Worm (Caenorhabditis elegans): ENCODE results near the gene ZK180.6.

The ZK180.6 gene

ce11 chrIV:4513269-4513819, 11.5 kb downstream of the ZK180.6 start, which contains the start of gene sar-1 (continued):
- TF ChIP-seq unc-62 (GFP tag; optimal IDR thresholded peaks at IDR 0.05) (no peak), sea-2 (GFP tag; IDR thresholded peaks at IDR 0.05) (no peak), B0035.1 (tag; optimal IDR thresholded peaks at IDR 0.05) (no peak), ztf-22 (GFP tag; optimal IDR thresholded peaks at IDR 0.05) (no peak), F55B11.4 (tag; optimal IDR thresholded peaks at IDR 0.05; ENCODE audit: borderline replicate concordance, insufficient read depth) (no peak), T07F8.4 (tag; optimal IDR thresholded peaks at IDR 0.05) (no peak), sptf-2 (GFP tag; optimal IDR thresholded peaks at IDR 0.05) (no peak), Y53F4B.3 (GFP tag; IDR thresholded peaks at IDR 0.05) (no peak), attf-6 (GFP tag; IDR thresholded peaks at IDR 0.05) (peak; percentile 62; the same call in 1 of the 2 replicates), F49E8.2 (tag; optimal IDR thresholded peaks at IDR 0.05; ENCODE audit: insufficient read depth) (no peak), nhr-27 (tag; optimal IDR thresholded peaks at IDR 0.05) (no peak), egrh-3 (GFP tag; IDR thresholded peaks at IDR 0.05) (no peak), hlh-26 (GFP tag; conservative IDR thresholded peaks at IDR 0.05) (no peak), ekl-4 (GFP tag; IDR thresholded peaks at IDR 0.05) (peak; percentile 68), Y56A3A.18 (GFP tag; IDR thresholded peaks at IDR 0.05) (peak; percentile 40; the same call in 1 of the 2 replicates), F22D6.2 (tag; optimal IDR thresholded peaks at IDR 0.05) (peak; percentile 32), ZK185.1 (tag; optimal IDR thresholded peaks at IDR 0.05; ENCODE audit: poor library complexity, severe bottlenecking) (no peak), F52B5.7 (tag; optimal IDR thresholded peaks at IDR 0.05) (no peak), aptf-2 (GFP tag; conservative IDR thresholded peaks at IDR 0.05) (no peak), F23B12.7 (tag; optimal IDR thresholded peaks at IDR 0.05; ENCODE audit: insufficient read depth) (peak; percentile 8), mes-4 (tag; optimal IDR thresholded peaks at IDR 0.05) (no peak), egl-44 (GFP tag; IDR thresholded peaks at IDR 0.05) (peak; percentile 55; the same call in 1 of the 2 replicates), lin-35 (GFP tag; optimal IDR thresholded peaks at IDR 0.05) (peak in 2 of 3 experiments; percentile 43 to 76), cebp-1 (GFP tag; IDR thresholded peaks at IDR 0.05) (no peak), cebp-1 (tag; optimal IDR thresholded peaks at IDR 0.05) (peak; percentile 71), ceh-40 (GFP tag; IDR thresholded peaks at IDR 0.05) (no peak), snpc-1.1 (tag; optimal IDR thresholded peaks at IDR 0.05; ENCODE audit: insufficient read depth) (no peak), ceh-58 (GFP tag; IDR thresholded peaks at IDR 0.05) (no peak), dox-1 (GFP tag; IDR thresholded peaks at IDR 0.05) (peak; percentile 85), ceh-79 (tag; optimal IDR thresholded peaks at IDR 0.05) (no peak), nhr-90 (tag; optimal IDR thresholded peaks at IDR 0.05) (no peak), hmg-20 (GFP tag; IDR thresholded peaks at IDR 0.05) (peak; percentile 67), aptf-3 (GFP tag; IDR thresholded peaks at IDR 0.05) (no peak), tbp1 (GFP tag; optimal IDR thresholded peaks at IDR 0.05) (peak; percentile 59), ceh-27 (GFP tag; optimal IDR thresholded peaks at IDR 0.05) (peak; percentile 16)

ce11 chrIV:4511259-4511890, 13.5 kb downstream of the ZK180.6 start, which contains the start of the genes rfth-1 and ZK180.8:
Gene rfth-1, minus strand, starts transcription at chrIV:4511309.
Gene ZK180.8, minus strand, starts transcription at chrIV:4511724.
- TF ChIP-seq ama-1 (optimal IDR thresholded peaks at IDR 0.05) (no peak), ama-1 (GFP tag; optimal IDR thresholded peaks at IDR 0.05) (peak in 1 of 2 experiments; percentile 58), T26A5.8 (tag; optimal IDR thresholded peaks at IDR 0.05) (no peak), Y56A3A.18 (GFP tag; IDR thresholded peaks at IDR 0.05) (no peak), nfya-1 (tag; optimal IDR thresholded peaks at IDR 0.05; ENCODE audit: borderline replicate concordance, insufficient read depth) (no peak), F57A8.1 (GFP tag; optimal IDR thresholded peaks at IDR 0.05) (no peak), lin-54 (GFP tag; optimal IDR thresholded peaks at IDR 0.05) (no peak), xnd-1 (tag; optimal IDR thresholded peaks at IDR 0.05) (no peak), die-1 (tag; optimal IDR thresholded peaks at IDR 0.05) (no peak), B0261.1 (tag; optimal IDR thresholded peaks at IDR 0.05) (no peak), gei-17 (GFP tag; optimal IDR thresholded peaks at IDR 0.05) (peak; percentile 10), snpc-1.1 (tag; optimal IDR thresholded peaks at IDR 0.05; ENCODE audit: insufficient read depth) (no peak), ceh-58 (GFP tag; IDR thresholded peaks at IDR 0.05) (no peak), hrde-1 (tag; optimal IDR thresholded peaks at IDR 0.05; ENCODE audit: borderline replicate concordance) (no peak), nhr-120 (GFP tag; IDR thresholded peaks at IDR 0.05) (no peak), zim-3 (tag; optimal IDR thresholded peaks at IDR 0.05) (no peak)

Data from whole organism, young adult.